Worm (Caenorhabditis elegans) whole organism, L4 larva: ENCODE data around the gene Y37D8A.16.

Source experiments
- D1046.2 ChIP-seq: fragments of 200-800 bp; sonication (Bioruptor generic); IDR thresholded peaks from 2 replicates; pipeline ENCODE4 v1.3.6; 2022; ENCODE audit warnings: missing genetic modification characterization, missing compliant biosample characterization
- R02D3.7 ChIP-seq: fragments of 150-350 bp; sonication (generic microtip); optimal IDR thresholded peaks from 3 replicates; lab custom pipeline; 2014; ENCODE audit warnings: missing biosample characterization, missing genetic modification characterization
- T26A8.4 ChIP-seq: fragments of 200-800 bp; sonication (Bioruptor generic); IDR thresholded peaks from 2 replicates; pipeline ENCODE4 v1.3.6; 2022; ENCODE audit warnings: missing genetic modification characterization, missing compliant biosample characterization
- Y105C5A.15 ChIP-seq: fragments of 200-800 bp; sonication (Bioruptor generic); IDR thresholded peaks from 2 replicates; pipeline ENCODE4 v1.3.6; 2022; ENCODE audit warnings: missing genetic modification characterization, missing compliant biosample characterization
- Y48G9A.11 ChIP-seq: fragments of 200-800 bp; sonication (Bioruptor generic); IDR thresholded peaks from 2 replicates; pipeline ENCODE4 v1.3.6; 2022; ENCODE audit warnings: missing genetic modification reagents, missing genetic modification characterization, missing compliant biosample characterization
- Y5F2A.4 ChIP-seq: fragments of 200-800 bp; sonication (Bioruptor generic); optimal IDR thresholded peaks from 2 replicates; lab custom pipeline; 2018; ENCODE audit warnings: mild to moderate bottlenecking, missing genetic modification characterization, missing compliant biosample characterization
- ZK546.5 ChIP-seq, 2 experiments: sonication (generic microtip); optimal IDR thresholded peaks; 2 replicates each; lab custom pipeline; 2017; ENCODE audit warnings: missing biosample characterization in 2 of 2, missing genetic modification characterization in 2 of 2
- aha-1 ChIP-seq: fragments of 150-350 bp; peaks from one replicate; lab custom pipeline; 2014; ENCODE audit warnings: missing biosample characterization, missing genetic modification characterization
- ama-1 ChIP-seq: fragments of 150-350 bp; optimal IDR thresholded peaks from 2 replicates; lab custom pipeline; 2014; ENCODE audit warnings: inconsistent platforms, mixed read lengths
- ceh-28 ChIP-seq: fragments of 150-350 bp; optimal IDR thresholded peaks from 2 replicates; lab custom pipeline; 2014; ENCODE audit warnings: missing biosample characterization, missing genetic modification reagents, missing genetic modification characterization
- ceh-32 ChIP-seq: sonication (generic microtip); optimal IDR thresholded peaks from 2 replicates; lab custom pipeline; 2016; ENCODE audit warnings: mild to moderate bottlenecking, missing genetic modification characterization, missing compliant biosample characterization; ENCODE audit not compliant: poor library complexity
- ctbp-1 ChIP-seq: fragments of 200-800 bp; sonication (Bioruptor generic); IDR thresholded peaks from 2 replicates; pipeline ENCODE4 v1.3.6; 2022; ENCODE audit warnings: missing genetic modification reagents, missing genetic modification characterization, missing compliant biosample characterization
- daf-12 ChIP-seq: fragments of 150-350 bp; optimal IDR thresholded peaks from 2 replicates; lab custom pipeline; 2014; ENCODE audit warnings: missing biosample characterization, missing genetic modification reagents, missing genetic modification characterization
- daf-16 ChIP-seq, 3 experiments: sonication (generic microtip); optimal IDR thresholded peaks; 2 replicates each; lab custom pipeline; 2016 to 2017; ENCODE audit warnings: missing genetic modification characterization in 3 of 3, missing genetic modification reagents in 3 of 3, mild to moderate bottlenecking in 2 of 3, missing compliant biosample characterization in 2 of 3, missing biosample characterization in 1 of 3, moderate library complexity in 1 of 3
- daf-8 ChIP-seq: fragments of 200-800 bp; sonication (Bioruptor generic); IDR thresholded peaks from 2 replicates; pipeline ENCODE4 v1.3.6; 2022; ENCODE audit warnings: missing genetic modification characterization, missing compliant biosample characterization
- dmd-9 ChIP-seq: fragments of 200-800 bp; sonication (Bioruptor generic); IDR thresholded peaks from 2 replicates; pipeline ENCODE4 v1.3.6; 2022; ENCODE audit warnings: missing genetic modification reagents, missing genetic modification characterization, missing compliant biosample characterization
- dpl-1 ChIP-seq: fragments of 150-350 bp; optimal IDR thresholded peaks from 2 replicates; lab custom pipeline; 2014; ENCODE audit warnings: missing biosample characterization, missing genetic modification reagents, missing genetic modification characterization
- dve-1 ChIP-seq: sonication (generic microtip); optimal IDR thresholded peaks from 2 replicates; lab custom pipeline; 2017; ENCODE audit warnings: antibody characterized with exemption, mild to moderate bottlenecking, missing genetic modification characterization, missing compliant biosample characterization; ENCODE audit not compliant: insufficient read depth
- egl-27 ChIP-seq: sonication (generic microtip); optimal IDR thresholded peaks from 3 replicates; lab custom pipeline; 2017; ENCODE audit warnings: missing biosample characterization, missing genetic modification reagents, missing genetic modification characterization
- hif-1 ChIP-seq, 2 experiments: sonication (generic microtip); optimal IDR thresholded peaks; 2 replicates each; lab custom pipeline; 2016 to 2017; ENCODE audit warnings: missing compliant biosample characterization in 2 of 2, missing genetic modification characterization in 2 of 2, missing genetic modification reagents in 2 of 2, missing genotype in 2 of 2, mild to moderate bottlenecking in 1 of 2
- lin-1 ChIP-seq: fragments of 200-800 bp; sonication (Bioruptor generic); IDR thresholded peaks from 2 replicates; pipeline ENCODE4 v1.3.6; 2022; ENCODE audit warnings: missing genetic modification reagents, missing genetic modification characterization, missing compliant biosample characterization
- lin-13 ChIP-seq: fragments of 150-350 bp; optimal IDR thresholded peaks from 2 replicates; lab custom pipeline; 2014; ENCODE audit warnings: missing biosample characterization, missing genetic modification reagents, missing genetic modification characterization
- lin-38 ChIP-seq: fragments of 200-800 bp; sonication (Bioruptor generic); IDR thresholded peaks from 2 replicates; pipeline ENCODE4 v1.3.6; 2022; ENCODE audit warnings: missing genetic modification reagents, missing genetic modification characterization, missing compliant biosample characterization
- lsy-2 ChIP-seq, 2 experiments: fragments of 150-350 bp in 1 of 2; sonication (generic microtip) in 1 of 2; optimal IDR thresholded peaks; 2 replicates each; lab custom pipeline; 2014 to 2017; ENCODE audit warnings: missing biosample characterization in 2 of 2, missing genetic modification characterization in 2 of 2
- madf-9 ChIP-seq: fragments of 200-800 bp; sonication (Bioruptor generic); conservative IDR thresholded peaks from 2 replicates; pipeline ENCODE4 v1.3.6; 2022; ENCODE audit warnings: missing genetic modification reagents, missing genetic modification characterization, missing compliant biosample characterization
- nhr-11 ChIP-seq: fragments of 150-350 bp; optimal IDR thresholded peaks from 2 replicates; lab custom pipeline; 2014; ENCODE audit warnings: missing biosample characterization, missing genetic modification characterization
- nhr-25 ChIP-seq: sonication (generic microtip); optimal IDR thresholded peaks from 2 replicates; lab custom pipeline; 2017; ENCODE audit warnings: missing genetic modification characterization, mild to moderate bottlenecking, missing compliant biosample characterization, antibody characterized with exemption, moderate library complexity, borderline replicate concordance; ENCODE audit not compliant: insufficient read depth
- nhr-76 ChIP-seq: fragments of 150-350 bp; optimal IDR thresholded peaks from 2 replicates; lab custom pipeline; 2014; ENCODE audit warnings: missing biosample characterization, missing genetic modification characterization
- nhr-77 ChIP-seq: fragments of 150-350 bp; optimal IDR thresholded peaks from 2 replicates; lab custom pipeline; 2014; ENCODE audit warnings: missing biosample characterization, missing genetic modification characterization
- php-3 ChIP-seq: fragments of 200-800 bp; sonication (Bioruptor generic); IDR thresholded peaks from 2 replicates; pipeline ENCODE4 v1.3.6; 2022; ENCODE audit warnings: missing genetic modification reagents, missing genetic modification characterization, missing compliant biosample characterization
- rbr-2 ChIP-seq: sonication (generic microtip); optimal IDR thresholded peaks from 2 replicates; lab custom pipeline; 2016; ENCODE audit warnings: missing genotype, missing genetic modification characterization, missing compliant biosample characterization
- set-16 ChIP-seq: fragments of 200-800 bp; sonication (Bioruptor generic); IDR thresholded peaks from 2 replicates; pipeline ENCODE4 v1.3.6; 2022; ENCODE audit warnings: missing genetic modification reagents, missing genetic modification characterization, missing compliant biosample characterization
- skn-1 ChIP-seq: fragments of 150-350 bp; optimal IDR thresholded peaks from 2 replicates; lab custom pipeline; 2014; ENCODE audit warnings: missing biosample characterization, missing genetic modification characterization
- spr-1 ChIP-seq: sonication (generic microtip); optimal IDR thresholded peaks from 2 replicates; lab custom pipeline; 2016; ENCODE audit warnings: mild to moderate bottlenecking, missing genetic modification characterization, missing compliant biosample characterization
- spr-3 ChIP-seq: fragments of 200-800 bp; sonication (Bioruptor generic); optimal IDR thresholded peaks from 2 replicates; lab custom pipeline; 2018; ENCODE audit warnings: mild to moderate bottlenecking, missing genetic modification characterization, missing compliant biosample characterization
- tra-1 ChIP-seq: fragments of 200-800 bp; sonication (Bioruptor generic); IDR thresholded peaks from 2 replicates; pipeline ENCODE4 v1.3.6; 2022; ENCODE audit warnings: missing genetic modification reagents, missing genetic modification characterization, missing compliant biosample characterization
- unc-62 ChIP-seq, 3 experiments: fragments of 150-350 bp in 1 of 3; sonication (generic microtip); optimal IDR thresholded peaks in 2 of 3; peaks in 1 of 3; 1 replicate in 1 of 3; 2 replicates in 2 of 3; lab custom pipeline; 2014 to 2017; ENCODE audit warnings: missing biosample characterization in 3 of 3, missing genetic modification characterization in 3 of 3, missing genetic modification reagents in 3 of 3, missing genotype in 1 of 3
- vab-7 ChIP-seq: fragments of 200-800 bp; sonication (Bioruptor generic); IDR thresholded peaks from 2 replicates; pipeline ENCODE4 v1.3.6; 2022; ENCODE audit warnings: missing genetic modification reagents, missing genetic modification characterization, missing compliant biosample characterization
- zfp-2 ChIP-seq: sonication (generic microtip); optimal IDR thresholded peaks from 2 replicates; lab custom pipeline; 2016; ENCODE audit warnings: mild to moderate bottlenecking, missing genetic modification characterization, missing compliant biosample characterization
- zfp-3 ChIP-seq: fragments of 200-800 bp; sonication (Bioruptor generic); conservative IDR thresholded peaks from 2 replicates; pipeline ENCODE4 v1.3.6; 2022; ENCODE audit warnings: missing genetic modification reagents, missing genetic modification characterization, missing compliant biosample characterization
- zip-2 ChIP-seq: fragments of 150-350 bp; optimal IDR thresholded peaks from 2 replicates; lab custom pipeline; 2014; ENCODE audit warnings: missing biosample characterization, missing genetic modification characterization

The Y37D8A.16 gene

ce11 chrIII:12931786-12932427 lies 13.4 kb upstream of the Y37D8A.16 start, which contains the start of gene rbm-7 (continued):
- TF ChIP-seq D1046.2, result no peak
- peak; percentile 53 for TF ChIP-seq ama-1
- peak; percentile 42 for TF ChIP-seq nhr-11 (tag; lab: Kevin White, UChicago)
- TF ChIP-seq aha-1 (tag; lab: Kevin White, UChicago), result no peak
- peak; percentile 75 for TF ChIP-seq dpl-1 (GFP tag; lab: Kevin White, UChicago)
- peak; percentile 25 for TF ChIP-seq spr-3
- no peak for TF ChIP-seq ZK546.5 (tag; optimal IDR thresholded peaks at IDR 0.05; lab: Kevin White, UChicago)
- TF ChIP-seq, all 104 proteins: peak for 26

ce11 chrIII:12931108-12931507 lies 12.6 kb upstream of the Y37D8A.16 start:
- no peak for TF ChIP-seq lsy-2 (tag; optimal IDR thresholded peaks at IDR 0.05; lab: Kevin White, UChicago)
- peak; percentile 77 for TF ChIP-seq set-16 (GFP tag; lab: Robert Waterston, UW)
- TF ChIP-seq dmd-9 (GFP tag; lab: Robert Waterston, UW), result no peak
- 0 out of 2 replicates have a peak, but pooled peaks have one; percentile 14 for TF ChIP-seq php-3
- TF ChIP-seq, all 104 proteins: peak for 2

- no peak for TF ChIP-seq T26A8.4 (GFP tag; lab: Robert Waterston, UW)
- TF ChIP-seq lin-38, result no peak
- no peak for TF ChIP-seq ama-1
- no peak for TF ChIP-seq skn-1 (tag; lab: Kevin White, UChicago)
- no peak for TF ChIP-seq Y5F2A.4 (GFP tag; lab: Kevin White, UChicago)
- no peak for TF ChIP-seq ceh-32 (tag; lab: Kevin White, UChicago)
- no peak for TF ChIP-seq zfp-2 (tag; lab: Kevin White, UChicago)
- TF ChIP-seq daf-12, result no peak
- TF ChIP-seq ceh-28, result no peak
- TF ChIP-seq lin-1 (GFP tag; lab: Robert Waterston, UW), result no peak
- no peak for TF ChIP-seq nhr-25 (tag; lab: Kevin White, UChicago)
- TF ChIP-seq Y105C5A.15 (GFP tag; lab: Robert Waterston, UW), result no peak
- TF ChIP-seq Y48G9A.11 (GFP tag; lab: Robert Waterston, UW), result no peak
- TF ChIP-seq aha-1 (tag; lab: Kevin White, UChicago), result no peak
- TF ChIP-seq, all 104 proteins: peak for 0
These were observed 11.1 kb upstream of the Y37D8A.16 start, which contains the start of gene Y37D8A.19 for ce11 chrIII:12929573-12929972. Gene Y37D8A.19 (plus strand): TSS chrIII:12929873.

DNA sequence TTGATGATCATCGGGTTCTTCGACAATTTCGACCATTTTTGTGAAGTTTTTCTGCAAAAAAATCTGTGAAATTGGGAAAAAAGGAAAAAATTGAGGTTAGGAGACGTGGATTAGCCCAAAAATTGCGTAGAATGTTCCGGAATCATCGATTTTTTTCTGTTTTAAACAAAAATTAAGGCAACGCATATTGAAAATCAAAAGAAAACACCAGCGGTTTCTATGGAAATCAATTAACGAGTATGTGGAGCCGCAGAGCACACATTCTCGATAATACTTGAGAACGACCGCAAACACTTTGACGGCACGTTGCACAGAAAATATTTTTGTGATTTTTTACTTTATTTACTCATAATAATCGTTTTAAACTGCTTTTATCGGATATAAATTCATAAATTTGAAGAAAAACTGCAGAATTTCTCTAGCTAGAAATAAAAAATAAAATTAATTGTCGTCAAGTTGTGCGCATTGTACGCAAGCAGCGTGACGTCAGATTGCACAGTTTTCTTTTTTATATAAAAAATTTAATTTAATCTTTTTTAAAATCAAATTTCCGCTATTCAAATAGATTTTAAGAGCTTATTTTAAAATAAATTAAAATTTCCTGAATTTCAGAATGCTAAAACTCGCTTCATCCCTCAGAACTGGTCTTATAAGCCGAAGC lies 7.6 kb upstream of the Y37D8A.16 start, which contains the start of the genes npp-25 and mrps-10:
Gene npp-25, minus strand, starts transcription at position 51 of the 661 bp plus-strand sequence.
Gene mrps-10, plus strand, starts transcription at position 611 of the 661 bp plus-strand sequence.
- TF ChIP-seq nhr-77 (tag; lab: Kevin White, UChicago) (no peak), daf-16 (GFP tag; optimal IDR thresholded peaks at IDR 0.05; lab: Kevin White, UChicago) (no peak), daf-16 (tag; optimal IDR thresholded peaks at IDR 0.05; lab: Kevin White, UChicago) (peak; percentile 16), spr-1 (no peak), lin-13 (GFP tag; lab: Kevin White, UChicago) (no peak), skn-1 (tag; lab: Kevin White, UChicago) (no peak), egl-27 (tag; lab: Kevin White, UChicago) (no peak), Y48G9A.11 (GFP tag; lab: Robert Waterston, UW) (no peak), nhr-76 (no peak), aha-1 (tag; lab: Kevin White, UChicago) (peak; percentile 29), lin-38 (peak; percentile 36), hif-1 (tag; optimal IDR thresholded peaks at IDR 0.05; lab: Kevin White, UChicago) (peak in 1 of 2 experiments; percentile 2), vab-7 (no peak), lsy-2 (tag; optimal IDR thresholded peaks at IDR 0.05; lab: Kevin White, UChicago) (peak in 1 of 2 experiments; percentile 74), rbr-2 (tag; lab: Kevin White, UChicago) (peak; percentile 51), zip-2 (tag; lab: Kevin White, UChicago) (no peak), nhr-25 (tag; lab: Kevin White, UChicago) (no peak), dve-1 (tag; lab: Kevin White, UChicago) (peak; percentile 2), madf-9 (GFP tag; lab: Robert Waterston, UW) (no peak), dpl-1 (GFP tag; lab: Kevin White, UChicago) (peak; percentile 37), ctbp-1 (GFP tag; lab: Robert Waterston, UW) (no peak), zfp-3 (GFP tag; lab: Robert Waterston, UW) (no peak), Y5F2A.4 (GFP tag; lab: Kevin White, UChicago) (no peak), D1046.2 (no peak), tra-1 (GFP tag; lab: Robert Waterston, UW) (no peak), R02D3.7 (no peak), daf-8 (GFP tag; lab: Robert Waterston, UW) (no peak), unc-62 (GFP tag; optimal IDR thresholded peaks at IDR 0.05 in 1 of 2; lab: Kevin White, UChicago) (no peak), unc-62 (tag; optimal IDR thresholded peaks at IDR 0.05; lab: Kevin White, UChicago) (no peak)
